Fruit fly (Drosophila melanogaster) whole organism, embryonic: Measurements from ENCODE around the gene CG34325.
A peak's percentile ranks its signal among the peaks of the same experiment; 100 is the strongest.

Experiments
- Ada2b ChIP-seq: fragments of 200-800 bp; sonication (Bioruptor generic); IDR thresholded peaks from 2 replicates; pipeline ENCODE4 v1.3.6; 2022; ENCODE audit warnings: missing biosample characterization, missing genetic modification characterization
- Atf-2 ChIP-seq: fragments of 200-800 bp; sonication (Bioruptor generic); optimal IDR thresholded peaks from 2 replicates; lab custom pipeline; 2016; ENCODE audit warnings: missing biosample characterization, missing genetic modification characterization
- C15 ChIP-seq: fragments of 200-800 bp; sonication (Bioruptor generic); IDR thresholded peaks from 3 replicates; pipeline ENCODE4 v1.3.6; 2022; ENCODE audit warnings: missing biosample characterization, missing genetic modification characterization
- CG11398 ChIP-seq: fragments of 200-800 bp; sonication (Bioruptor generic); optimal IDR thresholded peaks from 2 replicates; lab custom pipeline; 2016; ENCODE audit warnings: missing biosample characterization, missing genetic modification characterization
- CG11560 ChIP-seq: fragments of 200-800 bp; sonication (Bioruptor generic); IDR thresholded peaks from 3 replicates; pipeline ENCODE4 v1.3.6; 2022; ENCODE audit warnings: missing biosample characterization, missing genetic modification characterization
- CG12236 ChIP-seq: fragments of 200-800 bp; sonication (Bioruptor generic); optimal IDR thresholded peaks from 2 replicates; lab custom pipeline; 2016; ENCODE audit warnings: missing biosample characterization, missing genetic modification characterization
- CG13894 ChIP-seq: fragments of 200-800 bp; sonication (Bioruptor generic); optimal IDR thresholded peaks from 3 replicates; lab custom pipeline; 2018; ENCODE audit warnings: missing biosample characterization, mild to moderate bottlenecking, missing genetic modification characterization, moderate library complexity
- CG14014 ChIP-seq: fragments of 200-800 bp; sonication (Bioruptor generic); IDR thresholded peaks from 2 replicates; pipeline ENCODE4 v1.3.6; 2022; ENCODE audit warnings: missing biosample characterization, missing genetic modification characterization
- CG15514 ChIP-seq: fragments of 200-800 bp; sonication (Bioruptor generic); optimal IDR thresholded peaks from 3 replicates; lab custom pipeline; 2017; ENCODE audit warnings: missing biosample characterization, missing genetic modification characterization, mild to moderate bottlenecking, moderate library complexity, missing genetic modification reagents
- CG15601 ChIP-seq: fragments of 200-800 bp; sonication (Bioruptor generic); optimal IDR thresholded peaks from 3 replicates; lab custom pipeline; 2019; ENCODE audit warnings: missing biosample characterization, mild to moderate bottlenecking, missing genetic modification characterization, moderate library complexity
- CG17186 ChIP-seq: fragments of 200-800 bp; sonication (Bioruptor generic); optimal IDR thresholded peaks from 3 replicates; lab custom pipeline; 2017; ENCODE audit warnings: missing biosample characterization, missing genetic modification reagents, missing genetic modification characterization
- CG17359 ChIP-seq: fragments of 200-800 bp; sonication (Bioruptor generic); optimal IDR thresholded peaks from 3 replicates; lab custom pipeline; 2018; ENCODE audit warnings: missing biosample characterization, mild to moderate bottlenecking, missing genetic modification characterization, moderate library complexity
- CG17612 ChIP-seq: fragments of 200-800 bp; sonication (Bioruptor generic); IDR thresholded peaks from 2 replicates; pipeline ENCODE4 v1.3.6; 2022; ENCODE audit warnings: missing biosample characterization, missing genetic modification characterization
- CG18262 ChIP-seq: fragments of 200-800 bp; optimal IDR thresholded peaks from 3 replicates; lab custom pipeline; 2019; ENCODE audit warnings: missing biosample characterization, mild to moderate bottlenecking, missing genetic modification characterization, moderate library complexity
- CG2116 ChIP-seq: fragments of 200-800 bp; sonication (Bioruptor generic); optimal IDR thresholded peaks from 3 replicates; lab custom pipeline; 2018; ENCODE audit warnings: missing biosample characterization, mild to moderate bottlenecking, missing genetic modification characterization
- CG2129 ChIP-seq: fragments of 200-800 bp; sonication (Bioruptor generic); IDR thresholded peaks from 2 replicates; pipeline ENCODE4 v1.3.6; 2022; ENCODE audit warnings: missing biosample characterization, missing genetic modification characterization; ENCODE audit not compliant: partially characterized antibody
- CG3847 ChIP-seq: fragments of 200-800 bp; sonication (Bioruptor generic); IDR thresholded peaks from 2 replicates; pipeline ENCODE4 v1.3.6; 2022; ENCODE audit warnings: missing biosample characterization, missing genetic modification characterization
- CG4282 ChIP-seq: fragments of 200-800 bp; sonication (Bioruptor generic); optimal IDR thresholded peaks from 2 replicates; lab custom pipeline; 2016; ENCODE audit warnings: missing biosample characterization, missing genetic modification characterization
- CG43689 ChIP-seq: fragments of 200-800 bp; sonication (Bioruptor generic); IDR thresholded peaks from 2 replicates; pipeline ENCODE4 v1.3.6; 2022; ENCODE audit warnings: missing biosample characterization, missing genetic modification characterization
- CG4404 ChIP-seq: fragments of 200-800 bp; sonication (Bioruptor generic); IDR thresholded peaks from 2 replicates; pipeline ENCODE4 v1.3.6; 2022; ENCODE audit warnings: missing biosample characterization, missing genetic modification characterization
- CG6683 ChIP-seq: fragments of 200-800 bp; sonication (Bioruptor generic); optimal IDR thresholded peaks from 2 replicates; lab custom pipeline; 2017; ENCODE audit warnings: missing biosample characterization, mild to moderate bottlenecking, missing genetic modification characterization, missing genetic modification reagents
- CG8089 ChIP-seq: fragments of 200-800 bp; sonication (Bioruptor generic); optimal IDR thresholded peaks from 3 replicates; lab custom pipeline; 2016; ENCODE audit warnings: missing biosample characterization, missing genetic modification characterization
- CG8388 ChIP-seq: fragments of 200-800 bp; sonication (Bioruptor generic); optimal IDR thresholded peaks from 2 replicates; lab custom pipeline; 2019; ENCODE audit warnings: missing biosample characterization, mild to moderate bottlenecking, missing genetic modification characterization, moderate library complexity
- CTCF ChIP-seq: fragments of 200-800 bp; sonication (Bioruptor generic); optimal IDR thresholded peaks from 2 replicates; lab custom pipeline; 2017; ENCODE audit warnings: missing biosample characterization, mild to moderate bottlenecking, missing genetic modification characterization, moderate library complexity
- CrebB ChIP-seq: fragments of 200-800 bp; sonication (Bioruptor generic); optimal IDR thresholded peaks from 3 replicates; lab custom pipeline; 2018; ENCODE audit warnings: missing biosample characterization, mild to moderate bottlenecking, missing genetic modification characterization
- Doc2 ChIP-seq: fragments of 200-800 bp; sonication (Bioruptor generic); IDR thresholded peaks from 2 replicates; pipeline ENCODE4 v1.3.6; 2022; ENCODE audit warnings: missing biosample characterization, missing genetic modification characterization
- Gsc ChIP-seq: fragments of 200-800 bp; sonication (Bioruptor generic); IDR thresholded peaks from 2 replicates; pipeline ENCODE4 v1.3.6; 2022; ENCODE audit warnings: missing biosample characterization, missing genetic modification characterization
- HLH54F ChIP-seq: fragments of 200-800 bp; sonication (Bioruptor generic); optimal IDR thresholded peaks from 3 replicates; lab custom pipeline; 2016; ENCODE audit warnings: missing biosample characterization, missing genetic modification characterization
- Hr39 ChIP-seq: fragments of >200 bp; optimal IDR thresholded peaks from 2 replicates; lab custom pipeline; 2017
- Lim3 ChIP-seq: fragments of 200-800 bp; sonication (Bioruptor generic); IDR thresholded peaks from 2 replicates; pipeline ENCODE4 v1.3.6; 2022; ENCODE audit warnings: missing biosample characterization, missing genetic modification characterization
- Nf-YC ChIP-seq: fragments of 200-800 bp; optimal IDR thresholded peaks from 3 replicates; lab custom pipeline; 2019; ENCODE audit warnings: missing biosample characterization, mild to moderate bottlenecking, missing genetic modification characterization, moderate library complexity
- Optix ChIP-seq: fragments of 200-800 bp; sonication (Bioruptor generic); IDR thresholded peaks from 3 replicates; pipeline ENCODE4 v1.3.6; 2022; ENCODE audit warnings: missing biosample characterization, missing genetic modification characterization
- Ravus ChIP-seq: fragments of 200-800 bp; sonication (Bioruptor generic); IDR thresholded peaks from 2 replicates; pipeline ENCODE4 v1.3.6; 2022; ENCODE audit warnings: missing biosample characterization, missing genetic modification characterization
- YL-1 ChIP-seq: fragments of 200-800 bp; sonication (Bioruptor generic); optimal IDR thresholded peaks from 3 replicates; lab custom pipeline; 2017; ENCODE audit warnings: missing biosample characterization, mild to moderate bottlenecking, missing genetic modification characterization
- amos ChIP-seq: fragments of 200-800 bp; sonication (Bioruptor generic); IDR thresholded peaks from 2 replicates; pipeline ENCODE4 v1.3.6; 2022; ENCODE audit warnings: missing biosample characterization, missing genetic modification characterization; ENCODE audit not compliant: partially characterized antibody
- aop ChIP-seq: fragments of 200-800 bp; sonication (Bioruptor generic); IDR thresholded peaks from 2 replicates; pipeline ENCODE4 v1.3.6; 2022; ENCODE audit warnings: missing biosample characterization, missing genetic modification characterization
- bbx ChIP-seq: fragments of 200-800 bp; sonication (Bioruptor generic); IDR thresholded peaks from 2 replicates; pipeline ENCODE4 v1.3.6; 2022; ENCODE audit warnings: missing biosample characterization, missing genetic modification characterization; ENCODE audit not compliant: partially characterized antibody
- crol ChIP-seq: fragments of 200-800 bp; sonication (Bioruptor generic); IDR thresholded peaks from 2 replicates; pipeline ENCODE4 v1.3.6; 2022; ENCODE audit warnings: missing biosample characterization, missing genetic modification characterization
- dan ChIP-seq: fragments of 200-800 bp; sonication (Bioruptor generic); IDR thresholded peaks from 2 replicates; pipeline ENCODE4 v1.3.6; 2022; ENCODE audit warnings: missing biosample characterization, missing genetic modification characterization
- ewg ChIP-seq: fragments of 200-800 bp; sonication (Bioruptor generic); optimal IDR thresholded peaks from 3 replicates; lab custom pipeline; 2017; ENCODE audit warnings: mild to moderate bottlenecking, missing biosample characterization, missing genetic modification reagents, missing genetic modification characterization
- gsb ChIP-seq: fragments of 200-800 bp; sonication (Bioruptor generic); IDR thresholded peaks from 2 replicates; pipeline ENCODE4 v1.3.6; 2022; ENCODE audit warnings: missing biosample characterization, missing genetic modification characterization
- nau ChIP-seq: fragments of 200-800 bp; sonication (Bioruptor generic); optimal IDR thresholded peaks from 3 replicates; lab custom pipeline; 2017; ENCODE audit warnings: missing biosample characterization, mild to moderate bottlenecking, missing genetic modification characterization, missing genetic modification reagents
- nerfin-2 ChIP-seq: fragments of 200-800 bp; sonication (Bioruptor generic); IDR thresholded peaks from 2 replicates; pipeline ENCODE4 v1.3.6; 2022; ENCODE audit warnings: missing biosample characterization, missing genetic modification characterization; ENCODE audit not compliant: partially characterized antibody
- nmo ChIP-seq: fragments of 200-800 bp; sonication (Bioruptor generic); optimal IDR thresholded peaks from 2 replicates; lab custom pipeline; 2018; ENCODE audit warnings: missing biosample characterization, mild to moderate bottlenecking, missing genetic modification characterization, moderate library complexity
- oc ChIP-seq: fragments of 200-800 bp; sonication (Bioruptor generic); optimal IDR thresholded peaks from 2 replicates; lab custom pipeline; 2018; ENCODE audit warnings: missing biosample characterization, mild to moderate bottlenecking, missing genetic modification characterization, moderate library complexity
- pan ChIP-seq, 4 experiments: fragments of >200 bp in 3 of 4; fragments of 200-800 bp in 1 of 4; sonication (Bioruptor generic) in 1 of 4; optimal IDR thresholded peaks in 3 of 4; IDR thresholded peaks in 1 of 4; 2 replicates each; pipeline versions ENCODE4 v1.3.6 to Lab custom; 2017 to 2022; ENCODE audit warnings: missing biosample characterization in 2 of 4, missing genetic modification characterization in 2 of 4, mixed read lengths in 1 of 4
- pfk ChIP-seq: fragments of 200-800 bp; sonication (Bioruptor generic); optimal IDR thresholded peaks from 2 replicates; lab custom pipeline; 2018; ENCODE audit warnings: missing biosample characterization, mild to moderate bottlenecking, missing genetic modification characterization, moderate library complexity
- sisA ChIP-seq: fragments of 200-800 bp; sonication (Bioruptor generic); IDR thresholded peaks from 2 replicates; pipeline ENCODE4 v1.3.6; 2022; ENCODE audit warnings: missing biosample characterization, missing genetic modification characterization
- toy ChIP-seq: fragments of 200-800 bp; sonication (Bioruptor generic); IDR thresholded peaks from 2 replicates; pipeline ENCODE4 v1.3.6; 2022; ENCODE audit warnings: missing biosample characterization, missing genetic modification characterization
- trem ChIP-seq: fragments of 200-800 bp; optimal IDR thresholded peaks from 3 replicates; lab custom pipeline; 2019; ENCODE audit warnings: missing biosample characterization, mild to moderate bottlenecking, missing genetic modification characterization, moderate library complexity

Gene CG34325

DNA sequence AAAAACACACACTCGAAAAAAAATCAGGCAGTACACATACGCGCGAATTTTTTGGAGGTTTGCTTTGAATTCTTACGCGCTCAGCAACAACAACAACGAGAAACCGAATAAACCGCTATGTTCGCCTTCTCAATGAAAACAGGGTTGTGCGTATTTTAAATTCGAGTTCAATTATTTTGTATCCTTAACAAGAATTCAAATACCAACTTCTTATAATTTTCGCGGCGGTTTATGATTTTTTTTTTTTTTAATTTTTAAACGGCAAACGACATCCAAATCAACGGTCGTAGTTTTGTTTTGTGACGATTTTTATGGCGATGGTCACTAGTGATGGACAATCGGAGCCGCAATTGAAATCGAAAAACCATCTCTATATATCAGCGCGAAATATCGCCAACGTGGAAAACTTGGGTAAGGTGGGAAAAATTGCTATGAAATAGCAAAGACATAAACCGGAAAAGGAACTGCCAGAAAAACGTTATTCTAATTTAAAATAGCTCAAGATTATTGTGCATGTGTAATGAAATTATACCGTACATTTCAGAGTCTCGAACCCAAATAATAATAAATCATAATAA is 30.5 kb upstream of the CG34325 start, which contains the start of gene goe (continued):
- peak; percentile 81 for TF ChIP-seq CG12236 (GFP tag; lab: Kevin White, UChicago)
- TF ChIP-seq bbx (GFP tag; lab: Robert Waterston, UW) = peak; percentile 95
- TF ChIP-seq CG14014 (GFP tag; lab: Robert Waterston, UW) = peak; percentile 85
- peak; percentile 88 for TF ChIP-seq CG15514 (GFP tag; lab: Kevin White, UChicago)
- peak; percentile 78 for TF ChIP-seq CG17186 (GFP tag; lab: Kevin White, UChicago)
- peak; percentile 51; the same call in 1 of the 2 replicates for TF ChIP-seq toy (GFP tag; lab: Robert Waterston, UW)
- peak; percentile 56 for TF ChIP-seq CG6683
- peak; percentile 73 for TF ChIP-seq ewg (GFP tag; lab: Kevin White, UChicago)
- TF ChIP-seq CG2116 = peak; percentile 87
- peak; percentile 43 for TF ChIP-seq oc
- 0 out of 2 replicates have a peak, but pooled peaks have one; percentile 30 for TF ChIP-seq aop (GFP tag; lab: Robert Waterston, UW)
- TF ChIP-seq CG3847 = peak; percentile 81
- peak; percentile 51; the same call in 2 of the 3 replicates for TF ChIP-seq CG11560 (tag; lab: Robert Waterston, UW)
- TF ChIP-seq nmo = peak; percentile 76
- peak; percentile 79 for TF ChIP-seq CTCF (GFP tag; lab: Kevin White, UChicago)
- TF ChIP-seq CG18262 (tag; lab: Kevin White, UChicago) = peak; percentile 31
- TF ChIP-seq nau (GFP tag; lab: Kevin White, UChicago) = peak; percentile 17
- TF ChIP-seq Nf-YC (tag; lab: Kevin White, UChicago) = peak; percentile 25
- no peak for TF ChIP-seq Lim3 (GFP tag; lab: Robert Waterston, UW)
- no peak for TF ChIP-seq Gsc (GFP tag; lab: Robert Waterston, UW)
- peak; percentile 50 for TF ChIP-seq YL-1 (GFP tag; lab: Kevin White, UChicago)
- peak; percentile 62 for TF ChIP-seq CG8089 (GFP tag; lab: Kevin White, UChicago)
- TF ChIP-seq dan (GFP tag; lab: Robert Waterston, UW) = no peak
- peak; percentile 69; the same call in 1 of the 3 replicates for TF ChIP-seq C15 (GFP tag; lab: Robert Waterston, UW)
- peak; percentile 97 for TF ChIP-seq amos (GFP tag; lab: Robert Waterston, UW)
- TF ChIP-seq CG17359 (tag; lab: Kevin White, UChicago) = peak; percentile 53
- no peak for TF ChIP-seq pan (optimal IDR thresholded peaks at IDR 0.05; lab: Kevin White, UChicago)
- peak in 1 of 2 experiments; percentile 79 for TF ChIP-seq pan (GFP tag; optimal IDR thresholded peaks at IDR 0.05 in 1 of 2, IDR thresholded peaks at IDR 0.05 in 1 of 2)
- TF ChIP-seq crol = no peak
- peak; percentile 60; the same call in 1 of the 2 replicates for TF ChIP-seq CG17612 (GFP tag; lab: Robert Waterston, UW)
- TF ChIP-seq CG8388 (GFP tag; lab: Kevin White, UChicago) = peak; percentile 64
- TF ChIP-seq Ravus (GFP tag; lab: Robert Waterston, UW) = peak; percentile 2; the same call in 1 of the 2 replicates
- TF ChIP-seq Doc2 (GFP tag; lab: Robert Waterston, UW) = no peak
- peak; percentile 96 for TF ChIP-seq trem (tag; lab: Kevin White, UChicago)
- TF ChIP-seq CG43689 = peak; percentile 74
- TF ChIP-seq HLH54F (GFP tag; lab: Kevin White, UChicago) = peak; percentile 83
- peak; percentile 76 for TF ChIP-seq Atf-2
- peak; percentile 73 for TF ChIP-seq CG11398
- TF ChIP-seq CG2129 (GFP tag; lab: Robert Waterston, UW) = peak; percentile 74
- peak; percentile 80 for TF ChIP-seq CG4282
- peak; percentile 83 for TF ChIP-seq CrebB (tag; lab: Kevin White, UChicago)
- peak; percentile 64 for TF ChIP-seq nerfin-2 (GFP tag; lab: Robert Waterston, UW)
- TF ChIP-seq Optix (GFP tag; lab: Robert Waterston, UW) = peak; percentile 73; the same call in 2 of the 3 replicates
- TF ChIP-seq sisA (GFP tag; lab: Robert Waterston, UW) = peak; percentile 72
- TF ChIP-seq pfk (GFP tag; lab: Kevin White, UChicago) = peak; percentile 49
- TF ChIP-seq gsb (GFP tag; lab: Robert Waterston, UW) = 0 out of 2 replicates have a peak, but pooled peaks have one; percentile 27
- peak; percentile 57 for TF ChIP-seq Ada2b (GFP tag; lab: Robert Waterston, UW)
- peak; percentile 70 for TF ChIP-seq CG13894 (tag; lab: Kevin White, UChicago)
- TF ChIP-seq CG15601 (tag; lab: Kevin White, UChicago) = peak; percentile 85
- peak; percentile 20; the same call in 1 of the 2 replicates for TF ChIP-seq CG4404
- no peak for TF ChIP-seq Hr39
